Fruit fly (Drosophila melanogaster) whole organism, adult: Measurements from ENCODE around the gene CG45490.
A peak's percentile ranks its signal among the peaks of the same experiment; 100 is the strongest.

Experiments
- CG11617 ChIP-seq: fragments of 200-800 bp; sonication (Bioruptor generic); optimal IDR thresholded peaks from 2 replicates; lab custom pipeline; 2017; ENCODE audit warnings: mild to moderate bottlenecking, missing biosample characterization, missing genetic modification reagents, missing genetic modification characterization
- CG12768 ChIP-seq: fragments of 200-800 bp; sonication (Bioruptor generic); optimal IDR thresholded peaks from 2 replicates; lab custom pipeline; 2017; ENCODE audit warnings: missing biosample characterization, missing genetic modification characterization, mild to moderate bottlenecking, moderate library complexity, missing genetic modification reagents
- CG14711 ChIP-seq: fragments of 200-800 bp; sonication (Bioruptor generic); optimal IDR thresholded peaks from 2 replicates; lab custom pipeline; 2018; ENCODE audit warnings: missing biosample characterization, mild to moderate bottlenecking, missing genetic modification characterization, moderate library complexity
- CG1620 ChIP-seq: fragments of 200-800 bp; sonication (Bioruptor generic); optimal IDR thresholded peaks from 2 replicates; lab custom pipeline; 2016; ENCODE audit warnings: missing biosample characterization, missing genetic modification characterization
- CG33017 ChIP-seq: fragments of 200-800 bp; sonication (Bioruptor generic); optimal IDR thresholded peaks from 2 replicates; lab custom pipeline; 2018; ENCODE audit warnings: missing biosample characterization, mild to moderate bottlenecking, missing genetic modification characterization, moderate library complexity
- CG5204 ChIP-seq: fragments of 200-800 bp; sonication (Bioruptor generic); optimal IDR thresholded peaks from 2 replicates; lab custom pipeline; 2016; ENCODE audit warnings: missing biosample characterization, missing genetic modification characterization
- CG7045 ChIP-seq: fragments of 200-800 bp; sonication (Bioruptor generic); optimal IDR thresholded peaks from 2 replicates; lab custom pipeline; 2017; ENCODE audit warnings: missing biosample characterization, mild to moderate bottlenecking, missing genetic modification characterization
- CG7101 ChIP-seq: fragments of 200-800 bp; sonication (Bioruptor generic); optimal IDR thresholded peaks from 2 replicates; lab custom pipeline; 2018; ENCODE audit warnings: missing biosample characterization, mild to moderate bottlenecking, missing genetic modification characterization, moderate library complexity
- Clk ChIP-seq: fragments of 200-800 bp; sonication (Bioruptor generic); optimal IDR thresholded peaks from 2 replicates; lab custom pipeline; 2017; ENCODE audit warnings: missing biosample characterization, missing genetic modification characterization
- Crg-1 ChIP-seq: fragments of 200-800 bp; sonication (Bioruptor generic); optimal IDR thresholded peaks from 2 replicates; lab custom pipeline; 2016; ENCODE audit warnings: missing biosample characterization, missing genetic modification characterization
- Hr96 ChIP-seq: fragments of 200-800 bp; sonication (Bioruptor generic); optimal IDR thresholded peaks from 2 replicates; lab custom pipeline; 2016; ENCODE audit warnings: missing biosample characterization, missing genetic modification characterization
- Mnt ChIP-seq: fragments of 200-800 bp; sonication (Bioruptor generic); optimal IDR thresholded peaks from 2 replicates; lab custom pipeline; 2016; ENCODE audit warnings: missing biosample characterization, mild to moderate bottlenecking, missing genetic modification characterization
- bab1 ChIP-seq: fragments of 200-800 bp; sonication (Bioruptor generic); optimal IDR thresholded peaks from 3 replicates; lab custom pipeline; 2019; ENCODE audit warnings: missing biosample characterization, mild to moderate bottlenecking, missing genetic modification characterization, moderate library complexity
- cic ChIP-seq: fragments of 200-800 bp; sonication (Bioruptor generic); optimal IDR thresholded peaks from 2 replicates; lab custom pipeline; 2017; ENCODE audit warnings: missing biosample characterization, mild to moderate bottlenecking, missing genetic modification characterization, moderate library complexity
- cnc ChIP-seq, 2 experiments: fragments of >200 bp; optimal IDR thresholded peaks; 2 replicates each; lab custom pipeline; 2017
- kay ChIP-seq: fragments of 200-800 bp; sonication (Bioruptor generic); peaks from one replicate; lab custom pipeline; 2016; ENCODE audit warnings: missing biosample characterization, missing genetic modification characterization, borderline replicate concordance
- ovo ChIP-seq: fragments of 200-800 bp; sonication (Bioruptor generic); optimal IDR thresholded peaks from 2 replicates; lab custom pipeline; 2016; ENCODE audit warnings: missing biosample characterization, missing genetic modification characterization
- pad ChIP-seq: fragments of 200-800 bp; sonication (Bioruptor generic); optimal IDR thresholded peaks from 3 replicates; lab custom pipeline; 2017; ENCODE audit warnings: missing biosample characterization, missing genetic modification characterization, mild to moderate bottlenecking, moderate library complexity, missing genetic modification reagents
- tj ChIP-seq: fragments of 200-800 bp; sonication (Bioruptor generic); optimal IDR thresholded peaks from 3 replicates; lab custom pipeline; 2017; ENCODE audit warnings: missing biosample characterization, mild to moderate bottlenecking, missing genetic modification characterization, moderate library complexity
- toe ChIP-seq: fragments of 200-800 bp; sonication (Bioruptor generic); optimal IDR thresholded peaks from 2 replicates; lab custom pipeline; 2016; ENCODE audit warnings: missing biosample characterization, missing genetic modification characterization

CG45490 gene

DNA sequence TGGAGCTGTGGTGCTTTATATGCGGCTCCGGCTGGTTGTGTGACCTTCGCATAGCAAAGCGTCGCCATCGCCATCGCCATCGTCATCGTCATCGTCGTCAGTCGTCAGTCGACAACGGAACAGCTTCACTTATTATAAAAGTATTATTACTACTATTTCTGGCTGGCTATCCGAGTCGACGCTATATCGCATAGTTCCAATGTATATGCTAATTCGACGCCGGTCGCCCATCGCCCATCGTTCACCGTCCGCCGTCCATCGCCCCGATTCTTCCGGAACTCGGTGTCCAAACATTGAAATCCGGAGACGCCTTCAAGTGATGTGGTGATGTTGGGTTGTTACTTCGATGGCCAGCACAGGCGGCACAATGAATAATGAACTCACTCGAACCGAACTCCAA, 42.0 kb downstream of the CG45490 start:
- TF ChIP-seq CG33017 (tag; lab: Kevin White, UChicago) (no peak), kay (no peak), CG7101 (no peak), bab1 (GFP tag; lab: Kevin White, UChicago) (no peak), Crg-1 (GFP tag; lab: Kevin White, UChicago) (no peak), toe (GFP tag; lab: Kevin White, UChicago) (no peak), cic (GFP tag; lab: Kevin White, UChicago) (no peak), tj (GFP tag; lab: Kevin White, UChicago) (no peak), Mnt (GFP tag; lab: Kevin White, UChicago) (no peak), CG5204 (GFP tag; lab: Kevin White, UChicago) (no peak), CG1620 (GFP tag; lab: Kevin White, UChicago) (no peak), CG14711 (tag; lab: Kevin White, UChicago) (no peak), pad (GFP tag; lab: Kevin White, UChicago) (no peak), CG11617 (no peak), ovo (GFP tag; lab: Kevin White, UChicago) (no peak), CG12768 (no peak), cnc (optimal IDR thresholded peaks at IDR 0.05; lab: Kevin White, UChicago) (no peak), Clk (no peak), CG7045 (no peak)

DNA sequence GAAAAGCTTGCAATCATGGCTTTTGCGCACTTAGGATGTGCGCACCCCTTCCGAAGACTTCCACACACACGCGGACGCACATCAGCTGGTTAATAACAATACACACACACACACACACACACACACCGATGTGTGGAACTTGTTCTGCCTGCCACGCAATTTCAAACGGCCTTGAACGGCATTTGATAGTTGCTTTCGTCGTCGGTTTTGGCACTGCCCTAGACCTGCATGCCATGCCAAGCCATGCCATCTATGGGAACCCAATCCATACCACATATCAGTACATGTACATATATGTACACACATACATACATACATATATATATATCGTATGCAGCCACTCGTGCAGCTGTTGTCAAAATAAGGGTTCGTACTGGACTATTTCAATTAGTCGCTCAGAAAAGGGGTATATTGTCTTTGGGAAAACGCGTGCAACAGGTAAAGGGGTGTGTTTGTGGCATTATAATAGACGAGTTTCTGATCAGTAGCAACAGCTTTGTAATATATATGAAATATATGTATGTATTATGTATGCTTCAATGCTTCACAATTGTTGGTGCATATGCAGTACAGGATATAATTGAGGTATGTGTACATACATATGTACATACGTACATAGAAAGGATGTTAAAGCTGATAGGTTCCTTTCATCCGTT, 44.0 kb downstream of the CG45490 start, which contains the start of gene amn:
amn (minus strand) TSS at position 51 of the 656 bp plus-strand sequence.
- no peak for TF ChIP-seq CG7101
- no peak for TF ChIP-seq Clk
- no peak for TF ChIP-seq tj (GFP tag; lab: Kevin White, UChicago)
- no peak for TF ChIP-seq CG7045

dm6 chrX:19889128-19889756, 44.9 kb downstream of the CG45490 start:
- TF ChIP-seq CG33017 (tag; lab: Kevin White, UChicago) (peak; percentile 15), CG7045 (peak; percentile 22), bab1 (GFP tag; lab: Kevin White, UChicago) (no peak), ovo (GFP tag; lab: Kevin White, UChicago) (no peak), Crg-1 (GFP tag; lab: Kevin White, UChicago) (no peak), Mnt (GFP tag; lab: Kevin White, UChicago) (no peak), CG7101 (peak; percentile 43), tj (GFP tag; lab: Kevin White, UChicago) (no peak), Clk (no peak), Hr96 (GFP tag; lab: Kevin White, UChicago) (no peak), CG5204 (GFP tag; lab: Kevin White, UChicago) (peak; percentile 48), toe (GFP tag; lab: Kevin White, UChicago) (peak; percentile 9), cnc (optimal IDR thresholded peaks at IDR 0.05; lab: Kevin White, UChicago) (no peak), CG11617 (no peak), kay (no peak), pad (GFP tag; lab: Kevin White, UChicago) (no peak), CG1620 (GFP tag; lab: Kevin White, UChicago) (no peak), CG14711 (tag; lab: Kevin White, UChicago) (peak; percentile 12), CG12768 (no peak)

DNA sequence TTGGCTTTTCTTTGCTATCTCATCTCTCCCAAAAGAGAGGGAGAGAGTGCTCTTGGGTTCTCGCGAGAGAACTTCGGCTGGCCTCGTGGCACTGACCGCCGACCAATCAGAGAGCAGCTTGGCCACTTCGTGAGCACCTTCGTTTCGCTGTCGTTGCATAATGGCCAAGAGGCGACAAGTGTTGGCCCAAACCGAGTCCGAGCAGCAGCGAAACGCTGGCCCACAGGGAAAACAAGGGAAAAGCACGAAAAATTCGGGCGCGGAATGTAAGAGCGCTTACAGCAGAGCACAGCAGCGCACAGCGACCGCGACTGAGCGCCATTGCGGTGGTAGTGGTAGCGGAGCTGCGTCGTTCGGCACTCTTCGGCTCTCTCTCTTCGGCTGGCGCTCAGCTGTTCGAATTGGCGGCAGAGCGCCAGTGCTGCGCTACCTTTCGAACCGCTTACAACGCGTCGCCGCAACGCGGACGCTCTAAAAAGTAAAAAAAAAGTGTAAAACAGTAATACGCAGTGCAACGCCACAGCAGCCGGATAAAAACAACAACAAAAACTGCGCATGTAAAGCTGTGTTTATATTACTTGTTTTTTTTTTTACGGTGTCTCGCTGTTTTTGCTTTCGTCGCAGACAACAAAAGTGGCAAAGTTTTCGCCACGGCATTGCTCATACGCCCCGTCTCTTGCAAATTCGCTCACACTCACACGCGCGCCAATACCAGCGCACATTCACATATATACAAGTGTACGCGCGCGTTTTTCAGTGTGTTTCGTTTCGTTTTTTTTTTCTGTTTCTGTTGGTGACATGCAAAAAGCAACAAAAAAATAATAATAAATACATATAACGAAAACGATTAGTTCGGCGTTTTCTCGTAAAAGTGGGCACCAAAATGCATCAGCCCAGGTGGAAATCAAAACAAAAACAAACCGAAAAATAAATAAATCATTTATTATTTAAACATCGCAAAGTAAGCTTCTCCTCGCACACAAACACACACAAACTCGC, 46.9 kb downstream of the CG45490 start:
- TF ChIP-seq CG14711 (tag; lab: Kevin White, UChicago): no peak
- peak; percentile 1 for TF ChIP-seq CG7101
- peak; percentile 85 for TF ChIP-seq kay
- no peak for TF ChIP-seq CG5204 (GFP tag; lab: Kevin White, UChicago)
- TF ChIP-seq cnc (optimal IDR thresholded peaks at IDR 0.05; lab: Kevin White, UChicago): no peak
- TF ChIP-seq Crg-1 (GFP tag; lab: Kevin White, UChicago): peak; percentile 16
- peak; percentile 3 for TF ChIP-seq CG1620 (GFP tag; lab: Kevin White, UChicago)
- TF ChIP-seq tj (GFP tag; lab: Kevin White, UChicago): peak; percentile 86
- TF ChIP-seq Clk: no peak
- TF ChIP-seq CG12768: no peak
- TF ChIP-seq pad (GFP tag; lab: Kevin White, UChicago): peak; percentile 30
- TF ChIP-seq ovo (GFP tag; lab: Kevin White, UChicago): peak; percentile 66
- TF ChIP-seq toe (GFP tag; lab: Kevin White, UChicago): peak; percentile 5
- TF ChIP-seq CG7045: no peak
- peak; percentile 76 for TF ChIP-seq CG11617
- TF ChIP-seq bab1 (GFP tag; lab: Kevin White, UChicago): no peak
- TF ChIP-seq Mnt (GFP tag; lab: Kevin White, UChicago): peak; percentile 60
- peak; percentile 45 for TF ChIP-seq Hr96 (GFP tag; lab: Kevin White, UChicago)
- no peak for TF ChIP-seq CG33017 (tag; lab: Kevin White, UChicago)
- no peak for TF ChIP-seq cic (GFP tag; lab: Kevin White, UChicago)

- peak; percentile 81 for TF ChIP-seq kay
- no peak for TF ChIP-seq cic (GFP tag; lab: Kevin White, UChicago)
These were observed 47.6 kb downstream of the CG45490 start for dm6 chrX:19886515-19886914.
